Fruit fly (Drosophila melanogaster) S2 (cell line): Measurements from ENCODE around the gene ATPsynCF6.

Experiments
- CG8478 ChIP-seq: fragments of >200 bp; optimal IDR thresholded peaks from 2 replicates; lab custom pipeline; 2018
- CTCF ChIP-seq, 2 experiments: fragments of >200 bp; optimal IDR thresholded peaks; 2 replicates each; lab custom pipeline; 2018

- TF ChIP-seq CG8478 (lab: Kevin White, UChicago) (no peak), CTCF (optimal IDR thresholded peaks at IDR 0.05; lab: Kevin White, UChicago) (no peak)
Observed at dm6 chr3R:23343707-23344310, 12.1 kb downstream of the ATPsynCF6 start.
